Worm (Caenorhabditis elegans): ENCODE measurements around the gene nmr-1.

DNA sequence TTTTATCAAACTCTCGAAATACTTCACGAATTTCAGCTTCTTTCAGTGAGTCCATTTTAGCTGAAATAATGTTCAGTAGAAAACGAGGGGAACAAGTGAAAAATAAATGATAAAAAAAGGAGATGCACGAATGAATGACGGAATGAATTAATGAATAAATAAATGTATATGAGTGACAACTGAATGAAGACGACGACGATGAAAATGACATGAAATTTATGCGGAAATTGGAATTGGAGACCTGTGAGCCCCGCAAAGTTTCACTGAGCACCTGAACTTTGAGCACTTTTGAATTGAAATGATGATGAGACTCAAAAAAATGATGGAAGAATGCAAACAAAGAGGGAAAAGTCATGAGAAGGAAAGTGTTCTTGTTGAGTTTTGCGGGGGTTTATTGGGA lies 35.6 kb upstream of the nmr-1 start, which contains the start of gene cal-8:
- no peak for TF ChIP-seq nhr-25 (tag; optimal IDR thresholded peaks at IDR 0.05)
- no peak for TF ChIP-seq elt-3 (tag; optimal IDR thresholded peaks at IDR 0.05)
- no peak for TF ChIP-seq elt-1 (tag; optimal IDR thresholded peaks at IDR 0.05)
- TF ChIP-seq lin-39 (tag; optimal IDR thresholded peaks at IDR 0.05): no peak
- no peak for TF ChIP-seq nhr-67 (tag; optimal IDR thresholded peaks at IDR 0.05)
- TF ChIP-seq unc-62 (GFP tag; optimal IDR thresholded peaks at IDR 0.05): no peak
- no peak for TF ChIP-seq nhr-11 (tag; optimal IDR thresholded peaks at IDR 0.05)
- no peak for TF ChIP-seq ceh-16 (tag; optimal IDR thresholded peaks at IDR 0.05)
- no peak for TF ChIP-seq ama-1 (optimal IDR thresholded peaks at IDR 0.05)
- no peak for TF ChIP-seq pha-4 (tag; optimal IDR thresholded peaks at IDR 0.05)
- no peak for TF ChIP-seq ceh-9 (tag; optimal IDR thresholded peaks at IDR 0.05)
